Fruit fly (Drosophila melanogaster): ENCODE measurements around the gene CG11095.

DNA sequence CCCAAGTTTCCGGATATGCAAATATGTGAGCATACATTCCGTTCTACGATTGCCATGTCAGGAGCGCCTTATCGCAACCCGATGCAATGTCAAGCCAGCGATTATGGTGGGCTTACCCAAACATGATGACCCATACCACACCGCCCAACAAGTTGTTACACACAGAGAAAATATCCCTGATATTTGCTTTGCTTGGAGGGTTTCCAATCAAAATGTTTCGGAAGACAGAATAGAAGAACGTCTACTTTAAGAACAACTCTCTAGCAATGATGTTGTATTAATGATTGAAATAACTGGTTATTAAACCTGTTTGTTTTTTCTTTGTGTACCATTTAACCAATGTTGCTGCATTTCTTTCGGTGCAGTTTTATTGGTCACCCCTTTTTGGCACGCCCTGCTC is 10.8 kb upstream of the CG11095 start:
- TF ChIP-seq Sin3A (optimal IDR thresholded peaks at IDR 0.05) (no peak), insv (optimal IDR thresholded peaks at IDR 0.05) (no peak), h (optimal IDR thresholded peaks at IDR 0.05) (no peak), Myc (optimal IDR thresholded peaks at IDR 0.05) (no peak)

Data from Kc167 (cell line).